Worm (Caenorhabditis elegans) whole organism, L4/young adult: ENCODE data around the gene M02D8.7.

ENCODE experiments used
- W03F9.2 ChIP-seq: fragments of 150-350 bp; optimal IDR thresholded peaks from 2 replicates; lab custom pipeline; 2014; ENCODE audit warnings: missing biosample characterization, missing genetic modification characterization
- dao-5 ChIP-seq: sonication (generic microtip); optimal IDR thresholded peaks from 2 replicates; lab custom pipeline; 2016; ENCODE audit warnings: missing genotype, missing genetic modification characterization, moderate library complexity, missing compliant biosample characterization
- him-1 ChIP-seq: sonication (generic microtip); optimal IDR thresholded peaks from 2 replicates; lab custom pipeline; 2016; ENCODE audit warnings: missing genotype, missing genetic modification reagents, missing genetic modification characterization, missing compliant biosample characterization

M02D8.7 gene

DNA sequence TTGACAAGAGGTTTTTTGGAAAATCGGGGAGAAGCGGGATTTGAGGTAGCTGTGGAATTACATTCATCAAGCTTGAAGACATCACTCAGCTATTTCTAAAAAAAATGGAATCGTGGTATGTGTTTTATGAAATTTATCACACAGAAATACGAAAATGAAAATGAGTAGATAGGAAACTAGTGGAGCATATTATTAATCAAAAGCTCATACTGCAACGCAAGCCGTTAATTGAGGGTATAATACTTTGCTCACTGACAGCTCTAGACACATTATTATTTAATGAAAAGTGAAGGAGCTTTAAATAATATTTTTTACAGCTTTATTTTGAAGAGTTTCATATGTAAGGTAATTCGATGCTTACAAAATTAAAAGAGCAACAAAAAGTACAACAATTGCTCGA, at the start of gene M02D8.7:
TSS of gene M02D8.7 (minus strand) at position 101 of the 400 bp plus-strand sequence.
- TF ChIP-seq dao-5 (tag; lab: Kevin White, UChicago), result no peak
- no peak for TF ChIP-seq him-1 (tag; lab: Kevin White, UChicago)
- TF ChIP-seq W03F9.2 (tag; lab: Kevin White, UChicago), result no peak

DNA sequence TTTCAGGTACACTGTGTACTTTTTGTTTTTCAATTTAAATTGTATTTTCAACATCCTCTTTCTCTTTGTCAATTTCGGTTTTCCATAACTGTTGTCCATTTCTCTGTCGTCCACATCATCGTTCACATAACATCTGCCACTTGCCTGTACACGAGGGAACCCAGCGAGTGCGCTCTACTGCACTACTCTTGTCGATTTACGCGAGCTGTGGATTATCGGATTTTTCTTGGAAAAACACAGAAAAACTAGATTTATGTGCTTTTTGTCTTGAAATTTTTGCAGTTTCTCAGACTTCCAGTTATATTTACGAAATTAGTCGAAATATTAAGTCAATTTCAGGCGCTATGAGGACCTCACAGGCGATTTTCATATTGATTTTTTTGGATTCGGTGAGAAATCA, 49.0 kb upstream of the M02D8.7 start, which contains the start of gene chup-1:
TSS of gene chup-1 (plus strand) at position 340 of the 400 bp plus-strand sequence.
- TF ChIP-seq W03F9.2 (tag; lab: Kevin White, UChicago) (no peak), dao-5 (tag; lab: Kevin White, UChicago) (no peak), him-1 (tag; lab: Kevin White, UChicago) (no peak)

DNA sequence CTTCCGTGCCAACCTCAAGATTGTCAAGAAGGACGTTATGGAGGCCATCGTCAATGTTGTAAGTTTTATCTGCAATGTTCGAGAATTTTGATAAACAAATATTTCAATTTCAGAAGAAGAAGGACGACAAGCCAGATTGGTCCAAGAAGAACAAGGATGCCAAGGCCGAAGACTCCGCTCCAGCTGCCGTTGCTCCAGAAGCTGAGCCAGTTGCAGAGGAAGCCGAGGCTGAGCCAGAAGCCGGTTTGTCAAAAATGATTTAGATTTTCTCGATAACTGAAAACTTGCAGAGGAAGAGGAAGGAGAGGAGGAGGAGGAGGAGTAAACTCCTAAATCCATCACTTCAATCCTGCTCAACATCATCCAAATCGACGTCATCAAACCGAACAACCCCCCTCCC, 47.3 kb upstream of the M02D8.7 start:
- no peak for TF ChIP-seq him-1 (tag; lab: Kevin White, UChicago)
- TF ChIP-seq W03F9.2 (tag; lab: Kevin White, UChicago), result no peak
- no peak for TF ChIP-seq dao-5 (tag; lab: Kevin White, UChicago)

DNA sequence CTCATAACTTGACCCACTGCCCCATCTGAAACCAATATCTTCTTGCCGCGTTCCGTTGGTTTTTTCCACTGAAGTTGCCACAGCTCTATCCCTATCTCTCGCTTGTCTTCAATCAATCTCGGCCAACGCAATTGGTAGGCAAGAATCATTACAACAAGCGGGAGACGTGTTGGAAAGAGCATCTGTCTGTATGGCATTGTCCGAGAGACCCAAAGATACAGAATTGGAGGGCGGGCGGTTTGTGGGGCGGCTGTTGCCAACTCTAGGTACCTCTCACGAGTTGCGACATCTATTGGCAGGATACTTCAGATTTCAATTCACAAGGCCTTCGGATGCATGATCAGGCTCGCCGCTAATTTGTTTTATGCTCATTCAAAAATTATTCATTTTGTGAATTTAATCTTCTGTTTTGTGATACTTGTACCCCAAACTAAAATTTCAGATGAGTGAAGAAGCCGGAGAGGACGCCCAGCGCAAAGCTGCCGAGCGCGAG, 46.3 kb upstream of the M02D8.7 start, which contains the start of gene unc-27:
TSS of gene unc-27 (plus strand) at position 443 of the 493 bp plus-strand sequence.
- TF ChIP-seq W03F9.2 (tag; lab: Kevin White, UChicago) (no peak), him-1 (tag; lab: Kevin White, UChicago) (no peak), dao-5 (tag; lab: Kevin White, UChicago) (no peak)

DNA sequence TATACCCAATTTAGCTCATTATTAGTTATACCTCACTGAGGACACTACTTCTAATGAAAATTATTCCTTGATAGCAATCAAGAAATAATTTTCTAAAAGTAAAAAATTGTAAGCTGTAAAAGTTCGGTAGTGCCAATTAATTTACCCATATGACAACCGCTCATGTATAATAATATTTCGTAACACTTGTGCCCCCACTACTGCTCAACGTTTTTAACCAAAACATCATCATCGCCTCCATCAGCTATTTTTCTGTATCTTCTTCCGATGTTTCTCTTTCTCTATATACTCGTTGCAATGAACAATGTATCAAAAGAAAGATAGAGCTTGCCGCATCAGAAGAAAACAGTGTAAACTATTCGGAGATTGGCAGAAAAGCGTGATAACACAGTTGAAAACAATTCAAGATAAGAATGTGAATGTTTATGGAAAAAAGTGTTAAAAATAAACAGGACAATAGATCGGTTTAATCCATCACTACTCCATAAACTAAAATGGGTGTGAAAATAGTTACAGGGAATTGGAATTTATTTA, 45.0 kb upstream of the M02D8.7 start:
- no peak for TF ChIP-seq dao-5 (tag; lab: Kevin White, UChicago)
- TF ChIP-seq him-1 (tag; lab: Kevin White, UChicago), result no peak
- no peak for TF ChIP-seq W03F9.2 (tag; lab: Kevin White, UChicago)

DNA sequence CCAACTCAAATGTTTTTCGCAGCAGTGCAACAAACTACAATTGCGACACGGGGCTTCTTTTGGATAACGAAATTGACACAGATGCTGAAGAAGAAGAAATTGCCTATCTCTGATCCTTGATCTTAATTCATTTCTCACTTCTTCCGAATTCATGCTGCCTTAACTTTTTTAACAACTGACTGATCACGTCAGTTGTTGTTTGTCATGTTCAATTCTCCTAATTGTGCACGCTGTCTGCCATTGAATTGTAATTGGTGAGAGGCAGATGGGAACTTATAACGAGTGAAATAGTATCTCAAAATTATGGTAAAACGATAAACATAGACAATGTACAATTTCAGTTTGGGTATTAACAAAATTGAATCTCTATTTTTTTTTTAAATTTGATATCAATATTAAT, 43.9 kb upstream of the M02D8.7 start:
- TF ChIP-seq him-1 (tag; lab: Kevin White, UChicago), result no peak
- no peak for TF ChIP-seq W03F9.2 (tag; lab: Kevin White, UChicago)
- no peak for TF ChIP-seq dao-5 (tag; lab: Kevin White, UChicago)

DNA sequence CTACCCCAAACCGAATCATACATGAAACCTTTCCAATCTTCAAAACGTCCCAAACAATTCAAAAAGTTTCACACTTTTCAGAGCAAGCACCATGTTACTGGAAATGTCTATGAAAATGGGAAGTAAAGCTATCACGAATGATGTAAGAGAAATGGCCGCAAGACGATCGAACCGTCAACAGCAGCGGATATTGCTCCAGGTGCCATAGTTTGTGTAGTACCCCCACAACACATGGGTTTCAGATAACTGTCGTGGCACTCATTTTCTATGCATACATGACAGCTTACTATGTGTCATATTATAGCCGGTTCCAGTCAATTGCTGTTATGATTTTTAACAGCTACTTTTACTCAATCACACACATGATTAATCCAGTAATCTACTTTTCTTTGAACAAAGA, 41.4 kb upstream of the M02D8.7 start, which contains the start of gene ZK721.3:
TSS of gene ZK721.3 (plus strand) at position 301 of the 400 bp plus-strand sequence.
- TF ChIP-seq him-1 (tag; lab: Kevin White, UChicago) (no peak), dao-5 (tag; lab: Kevin White, UChicago) (no peak), W03F9.2 (tag; lab: Kevin White, UChicago) (no peak)

DNA sequence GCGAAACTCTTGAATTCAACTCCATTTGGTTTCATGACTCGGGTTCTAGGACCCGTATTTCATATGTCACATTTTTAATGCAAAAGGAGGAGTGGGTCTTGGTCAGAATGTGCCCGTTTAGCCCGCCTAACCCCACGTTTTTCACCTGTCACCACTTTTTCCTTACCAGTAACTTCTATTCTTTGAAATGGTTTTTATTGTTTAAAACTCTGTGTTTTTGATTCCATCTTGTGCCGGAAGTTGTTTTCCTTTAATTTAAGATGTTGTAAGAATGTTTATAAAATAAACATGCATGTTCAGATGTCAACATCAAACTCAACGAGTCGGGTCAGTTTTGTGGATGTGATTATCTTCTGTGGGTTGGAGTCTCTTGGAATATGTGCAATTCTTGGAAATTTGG, 35.8 kb upstream of the M02D8.7 start, which contains the start of gene ZK721.4:
TSS of gene ZK721.4 (plus strand) at position 301 of the 400 bp plus-strand sequence.
- TF ChIP-seq dao-5 (tag; lab: Kevin White, UChicago) (no peak), W03F9.2 (tag; lab: Kevin White, UChicago) (no peak), him-1 (tag; lab: Kevin White, UChicago) (no peak)

DNA sequence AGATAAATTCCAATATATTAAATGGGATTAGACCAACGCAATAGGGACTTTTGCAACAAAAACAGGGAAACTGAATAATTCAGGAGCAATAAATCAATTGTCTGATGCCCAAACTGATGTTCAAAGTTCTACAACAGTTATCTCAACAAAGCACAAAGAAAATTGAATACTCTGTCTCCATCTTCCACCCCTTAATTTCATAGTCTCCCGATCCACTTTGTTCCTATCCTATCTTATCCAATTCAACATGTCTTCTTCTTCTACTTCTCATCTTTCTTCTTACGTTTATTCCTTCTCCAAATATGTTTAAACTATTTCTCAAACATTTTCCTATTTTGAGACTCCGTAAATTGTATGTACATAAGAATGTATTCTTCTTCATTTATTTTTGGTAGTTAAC, 27.5 kb upstream of the M02D8.7 start:
- TF ChIP-seq dao-5 (tag; lab: Kevin White, UChicago) (no peak), him-1 (tag; lab: Kevin White, UChicago) (no peak), W03F9.2 (tag; lab: Kevin White, UChicago) (no peak)

DNA sequence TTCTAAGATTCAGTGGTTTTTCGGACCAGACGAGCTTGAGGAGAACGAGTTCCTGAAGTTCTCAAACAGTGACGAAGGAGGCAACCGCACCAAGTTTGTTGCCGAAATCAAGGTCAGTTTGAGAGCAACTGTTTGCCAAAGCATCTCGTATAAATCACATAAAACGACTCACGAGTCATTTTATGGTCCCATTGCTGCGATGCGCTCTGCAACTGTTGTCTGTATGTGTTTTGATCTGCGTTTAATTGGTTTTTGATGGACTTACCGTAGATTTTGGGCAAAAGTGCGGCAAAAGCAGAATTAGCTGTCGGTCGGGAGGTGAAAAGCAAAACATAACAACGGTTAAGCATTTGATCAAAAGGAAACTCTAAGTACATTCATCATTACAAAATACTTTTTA, 21.2 kb upstream of the M02D8.7 start:
- TF ChIP-seq him-1 (tag; lab: Kevin White, UChicago) (no peak), dao-5 (tag; lab: Kevin White, UChicago) (no peak), W03F9.2 (tag; lab: Kevin White, UChicago) (no peak)

DNA sequence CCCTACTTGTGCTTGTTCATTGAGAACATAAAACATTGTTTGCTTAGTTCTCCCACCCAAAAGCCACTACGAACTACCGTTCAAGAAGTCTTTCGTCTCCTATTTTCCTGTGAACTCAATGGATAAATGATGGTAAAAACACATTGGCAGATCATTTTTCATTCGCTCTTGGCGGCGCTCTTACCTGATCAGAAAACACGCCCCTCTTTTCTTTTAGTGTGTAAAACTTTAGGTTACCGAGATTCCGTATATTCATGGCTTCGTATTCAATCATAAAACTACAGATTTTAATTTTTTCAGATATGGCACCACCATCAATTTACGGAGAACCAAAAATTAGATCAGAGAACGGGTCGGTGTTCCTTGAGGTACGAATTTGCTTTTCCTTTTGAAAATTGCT, 20.8 kb upstream of the M02D8.7 start, which contains the start of gene zig-12:
TSS of gene zig-12 (plus strand) at position 301 of the 400 bp plus-strand sequence.
- TF ChIP-seq W03F9.2 (tag; lab: Kevin White, UChicago) (no peak), dao-5 (tag; lab: Kevin White, UChicago) (no peak), him-1 (tag; lab: Kevin White, UChicago) (no peak)

DNA sequence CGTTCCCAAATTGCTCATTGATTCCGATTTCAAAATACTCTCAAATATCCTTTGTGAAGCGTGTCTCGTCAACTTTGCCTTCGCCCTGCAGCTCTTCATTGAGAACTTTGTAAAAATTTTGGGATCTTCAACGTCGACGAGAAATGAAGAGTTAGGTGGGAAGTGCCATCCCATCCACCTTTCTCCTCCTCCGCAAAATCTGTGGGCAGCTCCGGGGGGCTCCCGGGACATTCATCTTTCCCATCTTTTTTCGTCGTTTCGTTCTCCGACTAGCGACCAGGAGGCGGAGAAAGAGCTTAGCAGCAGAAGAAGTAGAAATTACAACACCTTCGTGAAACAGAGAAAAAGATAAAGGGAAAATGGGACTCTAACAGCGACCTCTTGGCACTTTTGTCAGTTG, 20.1 kb upstream of the M02D8.7 start:
- TF ChIP-seq dao-5 (tag; lab: Kevin White, UChicago) (no peak), W03F9.2 (tag; lab: Kevin White, UChicago) (no peak), him-1 (tag; lab: Kevin White, UChicago) (no peak)

DNA sequence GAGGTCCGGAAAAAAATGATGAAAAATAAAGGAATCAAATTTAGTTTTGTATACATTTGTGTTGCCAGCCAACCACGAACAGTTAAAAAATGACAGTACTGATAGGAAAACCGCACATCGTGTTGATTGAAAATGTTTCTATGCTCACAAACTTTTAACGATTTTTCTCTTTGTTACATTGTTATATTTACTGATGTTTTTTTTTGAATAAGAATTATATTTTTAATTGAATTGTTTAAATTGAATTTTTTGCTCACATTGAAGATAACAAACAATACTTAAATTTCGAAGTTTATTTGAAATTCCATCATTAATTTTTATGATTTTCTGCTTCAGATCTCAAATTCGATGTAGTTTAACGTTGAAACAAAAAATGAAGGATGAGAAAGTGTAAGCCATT, 18.7 kb upstream of the M02D8.7 start, which contains the start of gene M02D8.5:
TSS of gene M02D8.5 (minus strand) at position 101 of the 400 bp plus-strand sequence.
- TF ChIP-seq W03F9.2 (tag; lab: Kevin White, UChicago), result no peak
- TF ChIP-seq him-1 (tag; lab: Kevin White, UChicago), result no peak
- TF ChIP-seq dao-5 (tag; lab: Kevin White, UChicago), result no peak

DNA sequence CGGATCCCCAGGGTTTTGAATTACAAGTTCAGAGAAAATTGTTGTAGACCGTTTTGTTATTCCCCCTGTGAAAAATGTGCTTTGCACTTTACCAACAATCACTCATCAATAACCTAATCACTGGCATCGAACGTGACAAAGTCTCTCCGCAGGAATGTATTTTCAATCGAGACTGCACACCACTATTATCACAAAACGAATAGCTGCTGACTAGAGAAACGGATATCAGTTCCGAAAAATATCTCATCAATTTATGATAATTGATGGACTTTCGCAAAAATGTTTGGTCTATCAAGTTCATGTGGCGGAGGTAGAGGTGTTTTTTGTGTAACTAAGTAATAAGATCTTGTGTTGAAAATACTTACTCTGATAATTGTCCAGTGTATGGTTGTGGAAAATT, 18.3 kb upstream of the M02D8.7 start:
- TF ChIP-seq dao-5 (tag; lab: Kevin White, UChicago) (no peak), him-1 (tag; lab: Kevin White, UChicago) (no peak), W03F9.2 (tag; lab: Kevin White, UChicago) (no peak)
